Worm (Caenorhabditis elegans) whole organism, young adult: ENCODE data around the gene C54D1.7.

ENCODE experiments used
- B0035.1 ChIP-seq: sonication (generic microtip); optimal IDR thresholded peaks from 2 replicates; lab custom pipeline; 2016; ENCODE audit warnings: missing genetic modification characterization, mild to moderate bottlenecking, missing compliant biosample characterization, missing genotype, missing genetic modification reagents
- B0261.1 ChIP-seq: sonication (generic microtip); optimal IDR thresholded peaks from 2 replicates; lab custom pipeline; 2016; ENCODE audit warnings: mild to moderate bottlenecking, missing genetic modification characterization, moderate library complexity, missing compliant biosample characterization
- F10E7.11 ChIP-seq: sonication (generic microtip); optimal IDR thresholded peaks from 2 replicates; lab custom pipeline; 2017; ENCODE audit warnings: mild to moderate bottlenecking, missing genetic modification characterization, moderate library complexity, missing compliant biosample characterization
- F22D6.2 ChIP-seq: sonication (generic microtip); optimal IDR thresholded peaks from 2 replicates; lab custom pipeline; 2016; ENCODE audit warnings: mild to moderate bottlenecking, missing genetic modification characterization, missing compliant biosample characterization
- F23B12.7 ChIP-seq: sonication (generic microtip); optimal IDR thresholded peaks from 2 replicates; lab custom pipeline; 2017; ENCODE audit warnings: missing genetic modification characterization, mild to moderate bottlenecking, missing compliant biosample characterization, antibody characterized with exemption, moderate library complexity; ENCODE audit not compliant: insufficient read depth
- F39B2.1 ChIP-seq: fragments of 200-800 bp; sonication (Bioruptor generic); IDR thresholded peaks from 2 replicates; pipeline ENCODE4 v1.3.6; 2022; ENCODE audit warnings: missing genetic modification reagents, missing genetic modification characterization, missing compliant biosample characterization
- K11D2.4 ChIP-seq: fragments of 200-800 bp; sonication (Bioruptor generic); IDR thresholded peaks from 2 replicates; pipeline ENCODE4 v1.3.6; 2022; ENCODE audit warnings: missing genetic modification reagents, missing genetic modification characterization, missing compliant biosample characterization
- T26A5.8 ChIP-seq: sonication (generic microtip); optimal IDR thresholded peaks from 2 replicates; lab custom pipeline; 2016; ENCODE audit warnings: missing genetic modification characterization, missing compliant biosample characterization
- Y79H2A.3 ChIP-seq: fragments of 200-800 bp; sonication (Bioruptor generic); conservative IDR thresholded peaks from 2 replicates; pipeline ENCODE4 v1.3.6; 2022; ENCODE audit warnings: missing genetic modification reagents, missing genetic modification characterization, missing compliant biosample characterization
- Y95B8A.8 ChIP-seq: fragments of 200-800 bp; sonication (Bioruptor generic); IDR thresholded peaks from 2 replicates; pipeline ENCODE4 v1.3.6; 2022; ENCODE audit warnings: missing genetic modification reagents, missing genetic modification characterization, missing compliant biosample characterization
- bed-1 ChIP-seq: fragments of 200-800 bp; sonication (Bioruptor generic); IDR thresholded peaks from 2 replicates; pipeline ENCODE4 v1.3.6; 2022; ENCODE audit warnings: missing genetic modification reagents, missing genetic modification characterization, missing compliant biosample characterization
- bed-2 ChIP-seq: fragments of 200-800 bp; sonication (Bioruptor generic); IDR thresholded peaks from 2 replicates; pipeline ENCODE4 v1.3.6; 2022; ENCODE audit warnings: missing genetic modification reagents, missing genetic modification characterization, missing compliant biosample characterization
- cebp-1 ChIP-seq, 2 experiments: fragments of 200-800 bp in 1 of 2; sonication (Bioruptor generic) in 1 of 2; sonication (generic microtip) in 1 of 2; IDR thresholded peaks in 1 of 2; optimal IDR thresholded peaks in 1 of 2; 2 replicates each; pipeline versions ENCODE4 v1.3.6 to Lab custom; 2017 to 2022; ENCODE audit warnings: missing compliant biosample characterization in 2 of 2, missing genetic modification characterization in 2 of 2, mild to moderate bottlenecking in 1 of 2, missing genetic modification reagents in 1 of 2, moderate library complexity in 1 of 2
- cebp-2 ChIP-seq: fragments of 200-800 bp; sonication (Bioruptor generic); IDR thresholded peaks from 2 replicates; pipeline ENCODE4 v1.3.6; 2022; ENCODE audit warnings: missing genetic modification characterization, missing compliant biosample characterization
- ceh-40 ChIP-seq: fragments of 200-800 bp; sonication (Bioruptor generic); IDR thresholded peaks from 2 replicates; pipeline ENCODE4 v1.3.6; 2022; ENCODE audit warnings: missing genetic modification characterization, missing compliant biosample characterization
- ceh-79 ChIP-seq: sonication (generic microtip); optimal IDR thresholded peaks from 2 replicates; lab custom pipeline; 2017; ENCODE audit warnings: mild to moderate bottlenecking, missing genetic modification characterization, missing compliant biosample characterization
- die-1 ChIP-seq: sonication (generic microtip); optimal IDR thresholded peaks from 2 replicates; lab custom pipeline; 2016; ENCODE audit warnings: missing genotype, mild to moderate bottlenecking, missing genetic modification characterization, missing compliant biosample characterization
- dpff-1 ChIP-seq: sonication (generic microtip); optimal IDR thresholded peaks from 2 replicates; lab custom pipeline; 2017; ENCODE audit warnings: mild to moderate bottlenecking, missing genetic modification characterization, missing compliant biosample characterization
- efl-1 ChIP-seq: fragments of 150-350 bp; optimal IDR thresholded peaks from 2 replicates; lab custom pipeline; 2014; ENCODE audit warnings: missing biosample characterization, missing genetic modification reagents, missing genetic modification characterization
- ekl-4 ChIP-seq: fragments of 200-800 bp; sonication (Bioruptor generic); IDR thresholded peaks from 2 replicates; pipeline ENCODE4 v1.3.6; 2022; ENCODE audit warnings: missing genetic modification reagents, missing genetic modification characterization, missing compliant biosample characterization
- ets-4 ChIP-seq: fragments of 200-800 bp; sonication (Bioruptor generic); optimal IDR thresholded peaks from 2 replicates; lab custom pipeline; 2018; ENCODE audit warnings: mild to moderate bottlenecking, missing genetic modification characterization, missing compliant biosample characterization
- him-1 ChIP-seq: sonication (generic microtip); optimal IDR thresholded peaks from 2 replicates; lab custom pipeline; 2016; ENCODE audit warnings: missing genotype, missing genetic modification reagents, missing genetic modification characterization, missing compliant biosample characterization
- hlh-12 ChIP-seq: sonication (generic microtip); optimal IDR thresholded peaks from 2 replicates; lab custom pipeline; 2016; ENCODE audit warnings: missing genetic modification characterization, missing compliant biosample characterization
- hsf-1 ChIP-seq: fragments of 200-800 bp; sonication (Bioruptor generic); IDR thresholded peaks from 2 replicates; pipeline ENCODE4 v1.3.6; 2022; ENCODE audit warnings: missing genetic modification reagents, missing genetic modification characterization, missing compliant biosample characterization
- lin-40 ChIP-seq: sonication (generic microtip); optimal IDR thresholded peaks from 2 replicates; lab custom pipeline; 2016; ENCODE audit warnings: missing genetic modification characterization, mild to moderate bottlenecking, missing compliant biosample characterization, missing genotype, missing genetic modification reagents
- madf-8 ChIP-seq: fragments of 200-800 bp; sonication (Bioruptor generic); conservative IDR thresholded peaks from 2 replicates; pipeline ENCODE4 v1.3.6; 2022; ENCODE audit warnings: missing genetic modification reagents, missing genetic modification characterization, missing compliant biosample characterization
- mcd-1 ChIP-seq: fragments of 200-800 bp; sonication (Bioruptor generic); IDR thresholded peaks from 2 replicates; pipeline ENCODE4 v1.3.6; 2022; ENCODE audit warnings: missing genetic modification reagents, missing genetic modification characterization, missing compliant biosample characterization
- mes-4 ChIP-seq: sonication (generic microtip); optimal IDR thresholded peaks from 2 replicates; lab custom pipeline; 2016; ENCODE audit warnings: missing genotype, missing genetic modification characterization, missing compliant biosample characterization
- mxl-1 ChIP-seq: sonication (generic microtip); optimal IDR thresholded peaks from 2 replicates; lab custom pipeline; 2016; ENCODE audit warnings: missing genetic modification characterization, missing compliant biosample characterization
- nfyb-1 ChIP-seq: fragments of 200-800 bp; sonication (Bioruptor generic); IDR thresholded peaks from 2 replicates; pipeline ENCODE4 v1.3.6; 2022; ENCODE audit warnings: missing genetic modification reagents, missing genetic modification characterization, missing compliant biosample characterization
- nhr-27 ChIP-seq: fragments of 200-800 bp; sonication (Bioruptor generic); optimal IDR thresholded peaks from 2 replicates; lab custom pipeline; 2018; ENCODE audit warnings: mild to moderate bottlenecking, missing genetic modification characterization, moderate library complexity, missing compliant biosample characterization
- pha-4 ChIP-seq: fragments of 150-350 bp; sonication (generic microtip); optimal IDR thresholded peaks from 2 replicates; lab custom pipeline; 2014; ENCODE audit warnings: missing biosample characterization, missing genetic modification reagents, missing genetic modification characterization
- snpc-1.3 ChIP-seq: sonication (generic microtip); optimal IDR thresholded peaks from 2 replicates; lab custom pipeline; 2017; ENCODE audit warnings: missing genetic modification characterization, mild to moderate bottlenecking, missing compliant biosample characterization, antibody characterized with exemption, moderate library complexity, missing genotype, missing genetic modification reagents; ENCODE audit not compliant: insufficient read depth
- somi-1 ChIP-seq: fragments of 200-800 bp; sonication (Bioruptor generic); optimal IDR thresholded peaks from 2 replicates; lab custom pipeline; 2018; ENCODE audit warnings: mild to moderate bottlenecking, missing genetic modification characterization, missing compliant biosample characterization
- sptf-2 ChIP-seq: fragments of 200-800 bp; sonication (Bioruptor generic); optimal IDR thresholded peaks from 2 replicates; lab custom pipeline; 2018; ENCODE audit warnings: mild to moderate bottlenecking, missing genetic modification characterization, missing compliant biosample characterization
- tbp1 ChIP-seq: fragments of 200-800 bp; sonication (Bioruptor generic); optimal IDR thresholded peaks from 2 replicates; lab custom pipeline; 2018; ENCODE audit warnings: mild to moderate bottlenecking, missing genetic modification characterization, missing compliant biosample characterization
- tbx-9 ChIP-seq: sonication (generic microtip); optimal IDR thresholded peaks from 2 replicates; lab custom pipeline; 2016; ENCODE audit warnings: borderline replicate concordance, missing genetic modification characterization, inconsistent platforms, missing compliant biosample characterization
- tlf-1 ChIP-seq: fragments of 200-800 bp; sonication (Bioruptor generic); optimal IDR thresholded peaks from 2 replicates; lab custom pipeline; 2018; ENCODE audit warnings: mild to moderate bottlenecking, missing genetic modification characterization, missing compliant biosample characterization
- unc-130 ChIP-seq: sonication (generic microtip); optimal IDR thresholded peaks from 2 replicates; lab custom pipeline; 2016; ENCODE audit warnings: missing genetic modification reagents, missing genetic modification characterization, missing compliant biosample characterization
- unc-62 ChIP-seq: fragments of 150-350 bp; optimal IDR thresholded peaks from 2 replicates; lab custom pipeline; 2014; ENCODE audit warnings: missing biosample characterization, missing genetic modification reagents, missing genetic modification characterization
- xnd-1 ChIP-seq: sonication (generic microtip); optimal IDR thresholded peaks from 2 replicates; lab custom pipeline; 2016; ENCODE audit warnings: missing genotype, missing genetic modification reagents, missing genetic modification characterization, missing compliant biosample characterization
- zim-3 ChIP-seq: sonication (generic microtip); optimal IDR thresholded peaks from 2 replicates; lab custom pipeline; 2017; ENCODE audit warnings: mild to moderate bottlenecking, missing genetic modification characterization, moderate library complexity, missing compliant biosample characterization
- ztf-22 ChIP-seq: fragments of 200-800 bp; sonication (Bioruptor generic); optimal IDR thresholded peaks from 2 replicates; lab custom pipeline; 2018; ENCODE audit warnings: mild to moderate bottlenecking, missing genetic modification characterization, moderate library complexity, missing compliant biosample characterization

Gene C54D1.7

ce11 chrX:7191882-7192281, 36.0 kb upstream of the C54D1.7 start, which contains the start of gene C55B6.7:
TSS of gene C55B6.7 (minus strand) at chrX:7191982.
- TF ChIP-seq ets-4 (GFP tag; lab: Kevin White, UChicago) (no peak), pha-4 (tag; lab: Kevin White, UChicago) (no peak), mcd-1 (GFP tag; lab: Robert Waterston, UW) (no peak), zim-3 (tag; lab: Kevin White, UChicago) (no peak), mxl-1 (tag; lab: Kevin White, UChicago) (no peak), hlh-12 (no peak), nhr-27 (no peak)
- TF ChIP-seq, all 124 proteins: peak for 0

ce11 chrX:7187602-7188001, 31.8 kb upstream of the C54D1.7 start, which contains the start of gene C55B6.4:
TSS of gene C55B6.4 (minus strand) at chrX:7187702.
- no peak for TF ChIP-seq snpc-1.3 (tag; lab: Kevin White, UChicago)
- no peak for TF ChIP-seq ceh-79 (tag; lab: Kevin White, UChicago)
- TF ChIP-seq F10E7.11 (tag; lab: Kevin White, UChicago) = no peak
- TF ChIP-seq mes-4 = no peak
- TF ChIP-seq cebp-2 (GFP tag; lab: Robert Waterston, UW) = no peak
- TF ChIP-seq xnd-1 = no peak

DNA sequence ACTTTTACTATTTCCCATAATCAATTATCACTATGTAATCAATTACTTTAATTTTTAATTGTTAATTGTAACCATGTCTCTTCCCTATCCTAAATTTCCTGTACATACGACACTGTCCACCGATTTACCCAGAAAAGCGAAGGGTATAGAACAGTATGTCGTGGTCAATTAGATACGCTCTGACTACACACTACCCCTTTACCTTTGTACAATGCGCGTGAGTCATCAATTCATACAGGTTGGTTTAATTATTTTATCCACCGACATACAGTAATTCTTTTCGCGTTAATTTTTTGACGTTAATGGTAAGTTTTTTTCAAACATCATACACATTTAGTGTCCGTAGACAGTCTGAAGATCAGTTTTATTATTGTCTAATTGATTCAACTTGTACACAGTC, 25.8 kb upstream of the C54D1.7 start:
- 0 out of 2 replicates have a peak, but pooled peaks have one; percentile 31 for TF ChIP-seq ceh-40 (GFP tag; lab: Robert Waterston, UW)
- TF ChIP-seq tbp1 = no peak
- no peak for TF ChIP-seq dpff-1
- TF ChIP-seq B0035.1 (tag; lab: Kevin White, UChicago) = peak; percentile 84
- no peak for TF ChIP-seq sptf-2 (GFP tag; lab: Kevin White, UChicago)
- TF ChIP-seq Y95B8A.8 (GFP tag; lab: Robert Waterston, UW) = no peak
- TF ChIP-seq unc-62 (GFP tag; lab: Kevin White, UChicago) = peak; percentile 65
- peak; percentile 99 for TF ChIP-seq lin-40 (tag; lab: Kevin White, UChicago)
- no peak for TF ChIP-seq F39B2.1
- TF ChIP-seq F23B12.7 (tag; lab: Kevin White, UChicago) = peak; percentile 92
- peak; percentile 93 for TF ChIP-seq K11D2.4 (GFP tag; lab: Robert Waterston, UW)
- peak; percentile 88 for TF ChIP-seq somi-1 (GFP tag; lab: Kevin White, UChicago)
- peak; percentile 55 for TF ChIP-seq B0261.1
- no peak for TF ChIP-seq Y79H2A.3 (GFP tag; lab: Robert Waterston, UW)
- no peak for TF ChIP-seq madf-8
- no peak for TF ChIP-seq T26A5.8
- no peak for TF ChIP-seq F10E7.11 (tag; lab: Kevin White, UChicago)
- TF ChIP-seq F22D6.2 (tag; lab: Kevin White, UChicago) = peak; percentile 83
- no peak for TF ChIP-seq nfyb-1 (GFP tag; lab: Robert Waterston, UW)
- peak; percentile 79 for TF ChIP-seq ekl-4
- TF ChIP-seq efl-1 (GFP tag; lab: Kevin White, UChicago) = no peak
- TF ChIP-seq hsf-1 (GFP tag; lab: Robert Waterston, UW) = no peak
- TF ChIP-seq unc-130 (GFP tag; lab: Kevin White, UChicago) = no peak
- TF ChIP-seq bed-1 (GFP tag; lab: Robert Waterston, UW) = no peak
- 0 out of 2 replicates have a peak, but pooled peaks have one; percentile 10 for TF ChIP-seq cebp-2 (GFP tag; lab: Robert Waterston, UW)
- no peak for TF ChIP-seq bed-2 (GFP tag; lab: Robert Waterston, UW)
- no peak for TF ChIP-seq die-1
- TF ChIP-seq him-1 = no peak
- peak; percentile 64 for TF ChIP-seq ztf-22
- TF ChIP-seq nhr-27 = peak; percentile 27
- TF ChIP-seq mcd-1 (GFP tag; lab: Robert Waterston, UW) = no peak
- TF ChIP-seq tlf-1 (GFP tag; lab: Kevin White, UChicago) = peak; percentile 96
- no peak for TF ChIP-seq hlh-12
- TF ChIP-seq zim-3 (tag; lab: Kevin White, UChicago) = no peak
- TF ChIP-seq xnd-1 = no peak
- 0 out of 2 replicates have a peak, but pooled peaks have one; percentile 70 for TF ChIP-seq cebp-1 (GFP tag; IDR thresholded peaks at IDR 0.05; lab: Robert Waterston, UW)
- TF ChIP-seq cebp-1 (tag; optimal IDR thresholded peaks at IDR 0.05; lab: Kevin White, UChicago) = no peak
- no peak for TF ChIP-seq tbx-9
